Worm (Caenorhabditis elegans): Measurements from ENCODE around the gene sfxn-2.

DNA sequence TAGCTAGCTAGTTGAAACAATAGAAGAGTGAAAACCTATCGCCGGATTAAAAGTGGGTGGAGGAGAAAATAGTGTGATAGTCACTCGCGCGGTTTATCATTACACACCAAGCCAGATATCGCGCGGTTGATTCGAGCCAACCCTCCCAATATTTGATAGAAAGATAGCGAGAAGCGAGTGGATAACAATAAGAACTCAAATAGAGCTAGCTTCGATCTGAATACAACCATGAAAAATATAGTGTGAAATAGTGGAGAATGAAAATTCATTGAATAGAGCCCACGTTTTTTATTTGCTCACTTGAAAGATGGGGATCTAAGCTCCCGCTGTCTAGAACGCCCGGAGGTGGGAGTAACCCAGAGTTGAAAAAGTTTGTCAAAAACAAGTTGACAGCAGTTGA lies 13.1 kb downstream of the sfxn-2 start, which contains the start of gene tnt-3:
- TF ChIP-seq attf-6 (GFP tag; IDR thresholded peaks at IDR 0.05) (no peak), unc-62 (GFP tag; optimal IDR thresholded peaks at IDR 0.05) (no peak)
